Fruit fly (Drosophila melanogaster) whole organism, embryonic: Measurements from ENCODE around the gene CG5171.

Source experiments
- Ada2b ChIP-seq: fragments of 200-800 bp; sonication (Bioruptor generic); IDR thresholded peaks from 2 replicates; pipeline ENCODE4 v1.3.6; 2022; ENCODE audit warnings: missing biosample characterization, missing genetic modification characterization
- CG10543 ChIP-seq: fragments of 200-800 bp; sonication (Bioruptor generic); optimal IDR thresholded peaks from 3 replicates; lab custom pipeline; 2017; ENCODE audit warnings: missing biosample characterization, mild to moderate bottlenecking, missing genetic modification characterization, moderate library complexity
- CG13624 ChIP-seq: fragments of 200-800 bp; sonication (Bioruptor generic); optimal IDR thresholded peaks from 2 replicates; lab custom pipeline; 2016; ENCODE audit warnings: missing biosample characterization, missing genetic modification characterization
- CG14860 ChIP-seq: fragments of 200-800 bp; sonication (Bioruptor generic); IDR thresholded peaks from 3 replicates; pipeline ENCODE4 v1.3.6; 2022; ENCODE audit warnings: missing biosample characterization, missing genetic modification characterization; ENCODE audit not compliant: partially characterized antibody
- CG15479 ChIP-seq: fragments of 200-800 bp; sonication (Bioruptor generic); optimal IDR thresholded peaks from 3 replicates; lab custom pipeline; 2019; ENCODE audit warnings: missing biosample characterization, mild to moderate bottlenecking, missing genetic modification characterization, moderate library complexity
- CG15514 ChIP-seq: fragments of 200-800 bp; sonication (Bioruptor generic); optimal IDR thresholded peaks from 3 replicates; lab custom pipeline; 2017; ENCODE audit warnings: missing biosample characterization, missing genetic modification characterization, mild to moderate bottlenecking, moderate library complexity, missing genetic modification reagents
- CG1647 ChIP-seq: fragments of 200-800 bp; sonication (Bioruptor generic); optimal IDR thresholded peaks from 3 replicates; lab custom pipeline; 2016; ENCODE audit warnings: missing biosample characterization, missing genetic modification characterization
- CG17568 ChIP-seq: fragments of 200-800 bp; sonication (Bioruptor generic); optimal IDR thresholded peaks from 2 replicates; lab custom pipeline; 2018; ENCODE audit warnings: missing biosample characterization, mild to moderate bottlenecking, missing genetic modification characterization, moderate library complexity
- CG18011 ChIP-seq: fragments of 200-800 bp; sonication (Bioruptor generic); optimal IDR thresholded peaks from 2 replicates; lab custom pipeline; 2017; ENCODE audit warnings: missing biosample characterization, missing genetic modification characterization, mild to moderate bottlenecking, moderate library complexity, missing genotype
- CG2712 ChIP-seq: fragments of 200-800 bp; optimal IDR thresholded peaks from 3 replicates; lab custom pipeline; 2019; ENCODE audit warnings: missing biosample characterization, mild to moderate bottlenecking, missing genetic modification characterization, moderate library complexity
- CG43689 ChIP-seq: fragments of 200-800 bp; sonication (Bioruptor generic); IDR thresholded peaks from 2 replicates; pipeline ENCODE4 v1.3.6; 2022; ENCODE audit warnings: missing biosample characterization, missing genetic modification characterization
- CG4730 ChIP-seq: fragments of 200-800 bp; sonication (Bioruptor generic); IDR thresholded peaks from 2 replicates; pipeline ENCODE4 v1.3.6; 2022; ENCODE audit warnings: missing biosample characterization, missing genetic modification characterization
- CG4820 ChIP-seq: fragments of 200-800 bp; sonication (Bioruptor generic); optimal IDR thresholded peaks from 3 replicates; lab custom pipeline; 2016; ENCODE audit warnings: missing biosample characterization, missing genetic modification characterization
- CG5953 ChIP-seq: fragments of 200-800 bp; sonication (Bioruptor generic); IDR thresholded peaks from 2 replicates; pipeline ENCODE4 v1.3.6; 2022; ENCODE audit warnings: missing biosample characterization, missing genetic modification characterization
- CG6654 ChIP-seq: fragments of 200-800 bp; sonication (Bioruptor generic); optimal IDR thresholded peaks from 2 replicates; lab custom pipeline; 2017; ENCODE audit warnings: missing biosample characterization, mild to moderate bottlenecking, missing genetic modification characterization
- CG6689 ChIP-seq: fragments of 200-800 bp; sonication (Bioruptor generic); IDR thresholded peaks from 2 replicates; pipeline ENCODE4 v1.3.6; 2022; ENCODE audit warnings: missing biosample characterization, missing genetic modification characterization
- CG7987 ChIP-seq: fragments of 200-800 bp; sonication (Bioruptor generic); optimal IDR thresholded peaks from 2 replicates; lab custom pipeline; 2018; ENCODE audit warnings: missing biosample characterization, mild to moderate bottlenecking, missing genetic modification characterization, moderate library complexity
- CG9817 ChIP-seq: fragments of 200-800 bp; sonication (Bioruptor generic); optimal IDR thresholded peaks from 2 replicates; lab custom pipeline; 2018; ENCODE audit warnings: missing biosample characterization, mild to moderate bottlenecking, missing genetic modification characterization, moderate library complexity
- CrebB ChIP-seq: fragments of 200-800 bp; sonication (Bioruptor generic); optimal IDR thresholded peaks from 3 replicates; lab custom pipeline; 2018; ENCODE audit warnings: missing biosample characterization, mild to moderate bottlenecking, missing genetic modification characterization
- D ChIP-seq, 2 experiments: fragments of 200-800 bp in 1 of 2; fragments of >200 bp in 1 of 2; sonication (Bioruptor generic) in 1 of 2; optimal IDR thresholded peaks; 2 replicates in 1 of 2; 3 replicates in 1 of 2; lab custom pipeline; 2017; ENCODE audit warnings: mild to moderate bottlenecking in 1 of 2, missing biosample characterization in 1 of 2, missing genetic modification characterization in 1 of 2, missing genetic modification reagents in 1 of 2
- Ets97D ChIP-seq: fragments of 200-800 bp; sonication (Bioruptor generic); optimal IDR thresholded peaks from 3 replicates; lab custom pipeline; 2016; ENCODE audit warnings: missing biosample characterization, missing genetic modification characterization
- Lim3 ChIP-seq: fragments of 200-800 bp; sonication (Bioruptor generic); IDR thresholded peaks from 2 replicates; pipeline ENCODE4 v1.3.6; 2022; ENCODE audit warnings: missing biosample characterization, missing genetic modification characterization
- Mes4 ChIP-seq: fragments of 200-800 bp; sonication (Bioruptor generic); optimal IDR thresholded peaks from 2 replicates; lab custom pipeline; 2016; ENCODE audit warnings: missing biosample characterization, missing genetic modification characterization
- NC2β ChIP-seq: fragments of 200-800 bp; sonication (Bioruptor generic); optimal IDR thresholded peaks from 2 replicates; lab custom pipeline; 2016; ENCODE audit warnings: missing biosample characterization, missing genetic modification characterization
- Neu2 ChIP-seq: fragments of 200-800 bp; sonication (Bioruptor generic); optimal IDR thresholded peaks from 3 replicates; lab custom pipeline; 2016; ENCODE audit warnings: missing biosample characterization, missing genetic modification characterization, borderline replicate concordance
- Nf-YA ChIP-seq: fragments of 200-800 bp; sonication (Bioruptor generic); IDR thresholded peaks from 2 replicates; pipeline ENCODE4 v1.3.6; 2022; ENCODE audit warnings: missing biosample characterization, missing genetic modification characterization
- PHDP ChIP-seq: fragments of 200-800 bp; sonication (Bioruptor generic); optimal IDR thresholded peaks from 3 replicates; lab custom pipeline; 2018; ENCODE audit warnings: missing biosample characterization, mild to moderate bottlenecking, missing genetic modification characterization, moderate library complexity
- Usf ChIP-seq: fragments of 200-800 bp; sonication (Bioruptor generic); optimal IDR thresholded peaks from 2 replicates; lab custom pipeline; 2017; ENCODE audit warnings: missing genotype, missing biosample characterization, missing genetic modification characterization
- abd-A ChIP-seq: fragments of 200-800 bp; sonication (Bioruptor generic); optimal IDR thresholded peaks from 3 replicates; lab custom pipeline; 2019; ENCODE audit warnings: missing biosample characterization, mild to moderate bottlenecking, missing genetic modification characterization, moderate library complexity
- amos ChIP-seq: fragments of 200-800 bp; sonication (Bioruptor generic); IDR thresholded peaks from 2 replicates; pipeline ENCODE4 v1.3.6; 2022; ENCODE audit warnings: missing biosample characterization, missing genetic modification characterization; ENCODE audit not compliant: partially characterized antibody
- ap ChIP-seq: fragments of 200-800 bp; sonication (Bioruptor generic); IDR thresholded peaks from 2 replicates; pipeline ENCODE4 v1.3.6; 2022; ENCODE audit warnings: missing biosample characterization, missing genetic modification characterization
- bigmax ChIP-seq: fragments of 200-800 bp; sonication (Bioruptor generic); optimal IDR thresholded peaks from 2 replicates; lab custom pipeline; 2018; ENCODE audit warnings: missing biosample characterization, mild to moderate bottlenecking, missing genetic modification characterization
- cato ChIP-seq: fragments of 200-800 bp; sonication (Bioruptor generic); optimal IDR thresholded peaks from 2 replicates; lab custom pipeline; 2016; ENCODE audit warnings: missing biosample characterization, missing genetic modification characterization, borderline replicate concordance
- chinmo ChIP-seq: fragments of 200-800 bp; sonication (Bioruptor generic); IDR thresholded peaks from 4 replicates; pipeline ENCODE4 v1.3.6; 2022; ENCODE audit warnings: missing biosample characterization, missing genetic modification characterization; ENCODE audit not compliant: partially characterized antibody
- dati ChIP-seq: fragments of 200-800 bp; sonication (Bioruptor generic); IDR thresholded peaks from 2 replicates; pipeline ENCODE4 v1.3.6; 2022; ENCODE audit warnings: missing biosample characterization, missing genetic modification characterization
- gce ChIP-seq: fragments of 200-800 bp; sonication (Bioruptor generic); IDR thresholded peaks from 3 replicates; pipeline ENCODE4 v1.3.6; 2022; ENCODE audit warnings: missing biosample characterization, missing genetic modification characterization
- gem ChIP-seq: fragments of 200-800 bp; sonication (Bioruptor generic); optimal IDR thresholded peaks from 2 replicates; lab custom pipeline; 2019; ENCODE audit warnings: missing biosample characterization, mild to moderate bottlenecking, missing genetic modification characterization, moderate library complexity
- gfzf ChIP-seq: fragments of 200-800 bp; sonication (Bioruptor generic); optimal IDR thresholded peaks from 2 replicates; lab custom pipeline; 2016; ENCODE audit warnings: missing biosample characterization, mild to moderate bottlenecking, missing genetic modification characterization, moderate library complexity
- h ChIP-seq: fragments of >200 bp; optimal IDR thresholded peaks from 2 replicates; lab custom pipeline; 2017
- klu ChIP-seq: fragments of 200-800 bp; sonication (Bioruptor generic); IDR thresholded peaks from 2 replicates; pipeline ENCODE4 v1.3.6; 2022; ENCODE audit warnings: missing biosample characterization, missing genetic modification characterization
- kni ChIP-seq: fragments of 200-800 bp; sonication (Bioruptor generic); optimal IDR thresholded peaks from 3 replicates; lab custom pipeline; 2017; ENCODE audit warnings: mild to moderate bottlenecking, missing biosample characterization, missing genetic modification reagents, missing genetic modification characterization
- nerfin-1 ChIP-seq: fragments of 200-800 bp; sonication (Bioruptor generic); optimal IDR thresholded peaks from 3 replicates; lab custom pipeline; 2019; ENCODE audit warnings: missing biosample characterization, mild to moderate bottlenecking, missing genetic modification characterization, moderate library complexity
- odd ChIP-seq: fragments of 200-800 bp; sonication (Bioruptor generic); optimal IDR thresholded peaks from 2 replicates; lab custom pipeline; 2017; ENCODE audit warnings: missing biosample characterization, mild to moderate bottlenecking, missing genetic modification characterization
- psq ChIP-seq: fragments of 200-800 bp; sonication (Bioruptor generic); optimal IDR thresholded peaks from 2 replicates; lab custom pipeline; 2017; ENCODE audit warnings: missing biosample characterization, missing genetic modification characterization
- sim ChIP-seq: fragments of 200-800 bp; sonication (Bioruptor generic); IDR thresholded peaks from 2 replicates; pipeline ENCODE4 v1.3.6; 2022; ENCODE audit warnings: missing biosample characterization, missing genetic modification characterization
- sima ChIP-seq: fragments of 200-800 bp; sonication (Bioruptor generic); optimal IDR thresholded peaks from 2 replicates; lab custom pipeline; 2016; ENCODE audit warnings: missing biosample characterization, missing genetic modification characterization
- so ChIP-seq: fragments of 200-800 bp; sonication (Bioruptor generic); IDR thresholded peaks from 3 replicates; pipeline ENCODE4 v1.3.6; 2022; ENCODE audit warnings: missing biosample characterization, missing genetic modification characterization
- trem ChIP-seq: fragments of 200-800 bp; optimal IDR thresholded peaks from 3 replicates; lab custom pipeline; 2019; ENCODE audit warnings: missing biosample characterization, mild to moderate bottlenecking, missing genetic modification characterization, moderate library complexity

The CG5171 gene

dm6 chr2L:7433957-7434736 is 33.0 kb downstream of the CG5171 start (continued):
- TF ChIP-seq h (lab: Kevin White, UChicago): no peak
- peak; percentile 84 for TF ChIP-seq CG9817 (tag; lab: Kevin White, UChicago)
- TF ChIP-seq CG18011 (GFP tag; lab: Kevin White, UChicago): peak; percentile 6
- TF ChIP-seq sim (GFP tag; lab: Robert Waterston, UW): no peak
- TF ChIP-seq chinmo: no peak
- peak; percentile 31 for TF ChIP-seq CG2712 (tag; lab: Kevin White, UChicago)
- no peak for TF ChIP-seq psq (GFP tag; lab: Kevin White, UChicago)
- 0 out of 2 replicates have a peak, but pooled peaks have one; percentile 24 for TF ChIP-seq CG43689 (GFP tag; lab: Robert Waterston, UW)
- TF ChIP-seq gce (GFP tag; lab: Robert Waterston, UW): peak; percentile 47; the same call in 1 of the 3 replicates
- TF ChIP-seq CG13624: peak; percentile 62
- peak; percentile 65; the same call in 2 of the 3 replicates for TF ChIP-seq so
- TF ChIP-seq D (optimal IDR thresholded peaks at IDR 0.05; lab: Kevin White, UChicago): no peak
- TF ChIP-seq D (GFP tag; optimal IDR thresholded peaks at IDR 0.05; lab: Kevin White, UChicago): peak; percentile 10
- no peak for TF ChIP-seq kni (GFP tag; lab: Kevin White, UChicago)
- TF ChIP-seq CG10543 (GFP tag; lab: Kevin White, UChicago): peak; percentile 59
- TF ChIP-seq CG5953: peak; percentile 51; the same call in 1 of the 2 replicates
- no peak for TF ChIP-seq CG7987 (GFP tag; lab: Kevin White, UChicago)
- no peak for TF ChIP-seq gfzf (GFP tag; lab: Kevin White, UChicago)
- no peak for TF ChIP-seq Lim3 (GFP tag; lab: Robert Waterston, UW)
- no peak for TF ChIP-seq NC2β (GFP tag; lab: Kevin White, UChicago)
- no peak for TF ChIP-seq Neu2
- TF ChIP-seq PHDP: peak; percentile 88
- TF ChIP-seq abd-A: no peak
- TF ChIP-seq CrebB: peak; percentile 63
- no peak for TF ChIP-seq Mes4 (GFP tag; lab: Kevin White, UChicago)
- peak; percentile 62; the same call in 1 of the 2 replicates for TF ChIP-seq Nf-YA
- TF ChIP-seq nerfin-1 (tag; lab: Kevin White, UChicago): no peak
- TF ChIP-seq CG15514 (GFP tag; lab: Kevin White, UChicago): peak; percentile 48
- TF ChIP-seq CG15479 (GFP tag; lab: Kevin White, UChicago): no peak
- peak; percentile 56; the same call in 1 of the 2 replicates for TF ChIP-seq ap
- TF ChIP-seq CG17568 (GFP tag; lab: Kevin White, UChicago): peak; percentile 56
- peak; percentile 46; the same call in 1 of the 2 replicates for TF ChIP-seq CG6689 (GFP tag; lab: Robert Waterston, UW)
- peak; percentile 14 for TF ChIP-seq CG4820 (GFP tag; lab: Kevin White, UChicago)
- TF ChIP-seq Ada2b (GFP tag; lab: Robert Waterston, UW): peak; percentile 72
- peak; percentile 89 for TF ChIP-seq gem (tag; lab: Kevin White, UChicago)
- no peak for TF ChIP-seq CG14860 (GFP tag; lab: Robert Waterston, UW)
- peak; percentile 19 for TF ChIP-seq Ets97D
- TF ChIP-seq sima (GFP tag; lab: Kevin White, UChicago): no peak
- TF ChIP-seq dati: no peak
- TF ChIP-seq amos (GFP tag; lab: Robert Waterston, UW): no peak
- no peak for TF ChIP-seq CG1647 (GFP tag; lab: Kevin White, UChicago)
- peak; percentile 30; the same call in 1 of the 2 replicates for TF ChIP-seq CG4730 (GFP tag; lab: Robert Waterston, UW)
- no peak for TF ChIP-seq bigmax (GFP tag; lab: Kevin White, UChicago)
- TF ChIP-seq CG6654 (GFP tag; lab: Kevin White, UChicago): no peak
- TF ChIP-seq odd (GFP tag; lab: Kevin White, UChicago): peak; percentile 41
- TF ChIP-seq klu (GFP tag; lab: Robert Waterston, UW): peak; percentile 81
- TF ChIP-seq cato (GFP tag; lab: Kevin White, UChicago): no peak
- TF ChIP-seq Usf (GFP tag; lab: Kevin White, UChicago): peak; percentile 49
- no peak for TF ChIP-seq trem
